Fruit fly (Drosophila melanogaster) whole organism, pupa: ENCODE results near the gene CG8042.

Experiments used
- CG10348 ChIP-seq: fragments of 200-800 bp; sonication (Bioruptor generic); IDR thresholded peaks from 2 replicates; pipeline ENCODE4 v1.3.6; 2022; ENCODE audit warnings: missing biosample characterization, missing genetic modification characterization
- CG12605 ChIP-seq: fragments of 200-800 bp; sonication (Bioruptor generic); IDR thresholded peaks from 2 replicates; pipeline ENCODE4 v1.3.6; 2022; ENCODE audit warnings: missing biosample characterization, missing genetic modification characterization
- CG13204 ChIP-seq: fragments of 200-800 bp; sonication (Bioruptor generic); optimal IDR thresholded peaks from 2 replicates; lab custom pipeline; 2018; ENCODE audit warnings: missing biosample characterization, mild to moderate bottlenecking, missing genetic modification characterization, moderate library complexity
- CG14655 ChIP-seq: fragments of 200-800 bp; sonication (Bioruptor generic); optimal IDR thresholded peaks from 3 replicates; lab custom pipeline; 2017; ENCODE audit warnings: mild to moderate bottlenecking, missing biosample characterization, missing genetic modification reagents, missing genetic modification characterization
- CG15710 ChIP-seq: fragments of 200-800 bp; sonication (Bioruptor generic); optimal IDR thresholded peaks from 2 replicates; lab custom pipeline; 2018; ENCODE audit warnings: missing biosample characterization, mild to moderate bottlenecking, missing genetic modification characterization, moderate library complexity
- CG17806 ChIP-seq: fragments of 200-800 bp; sonication (Bioruptor generic); optimal IDR thresholded peaks from 2 replicates; lab custom pipeline; 2018; ENCODE audit warnings: missing biosample characterization, mild to moderate bottlenecking, missing genetic modification characterization, moderate library complexity
- CG32121 ChIP-seq: fragments of 200-800 bp; sonication (Bioruptor generic); IDR thresholded peaks from 2 replicates; pipeline ENCODE4 v1.3.6; 2022; ENCODE audit warnings: missing biosample characterization, missing genetic modification characterization
- CG34367 ChIP-seq: fragments of 200-800 bp; sonication (Bioruptor generic); optimal IDR thresholded peaks from 2 replicates; lab custom pipeline; 2018; ENCODE audit warnings: missing biosample characterization, mild to moderate bottlenecking, missing genetic modification characterization
- CG4496 ChIP-seq: fragments of 200-800 bp; sonication (Bioruptor generic); IDR thresholded peaks from 3 replicates; pipeline ENCODE4 v1.3.6; 2022; ENCODE audit warnings: missing biosample characterization, missing genetic modification characterization
- CG8159 ChIP-seq: fragments of 200-800 bp; sonication (Bioruptor generic); optimal IDR thresholded peaks from 3 replicates; lab custom pipeline; 2018; ENCODE audit warnings: missing biosample characterization, mild to moderate bottlenecking, missing genetic modification characterization, moderate library complexity
- CG8301 ChIP-seq: fragments of 200-800 bp; sonication (Bioruptor generic); optimal IDR thresholded peaks from 2 replicates; lab custom pipeline; 2018; ENCODE audit warnings: missing biosample characterization, mild to moderate bottlenecking, missing genetic modification characterization
- CG9948 ChIP-seq: fragments of 200-800 bp; sonication (Bioruptor generic); optimal IDR thresholded peaks from 2 replicates; lab custom pipeline; 2018; ENCODE audit warnings: missing biosample characterization, mild to moderate bottlenecking, missing genetic modification characterization, moderate library complexity
- D1 ChIP-seq: fragments of 200-800 bp; sonication (Bioruptor generic); optimal IDR thresholded peaks from 2 replicates; lab custom pipeline; 2018; ENCODE audit warnings: missing biosample characterization, mild to moderate bottlenecking, missing genetic modification characterization, moderate library complexity
- EcR ChIP-seq: fragments of 200-800 bp; sonication (Bioruptor generic); optimal IDR thresholded peaks from 3 replicates; lab custom pipeline; 2019; ENCODE audit warnings: missing biosample characterization, missing genetic modification characterization, mild to moderate bottlenecking, moderate library complexity, missing genetic modification reagents
- Ets98B ChIP-seq: fragments of 200-800 bp; sonication (Bioruptor generic); IDR thresholded peaks from 2 replicates; pipeline ENCODE4 v1.3.6; 2022; ENCODE audit warnings: missing biosample characterization, missing genetic modification characterization
- Pif1A ChIP-seq: fragments of 200-800 bp; sonication (Bioruptor generic); optimal IDR thresholded peaks from 3 replicates; lab custom pipeline; 2016; ENCODE audit warnings: missing biosample characterization, missing genetic modification characterization
- Pif1B ChIP-seq: fragments of 200-800 bp; sonication (Bioruptor generic); optimal IDR thresholded peaks from 3 replicates; lab custom pipeline; 2016; ENCODE audit warnings: missing biosample characterization, missing genetic modification characterization
- Snoo ChIP-seq: fragments of 200-800 bp; sonication (Bioruptor generic); optimal IDR thresholded peaks from 3 replicates; lab custom pipeline; 2017; ENCODE audit warnings: missing biosample characterization, mild to moderate bottlenecking, missing genetic modification characterization, inconsistent platforms
- fd96Ca ChIP-seq: fragments of 200-800 bp; sonication (Bioruptor generic); IDR thresholded peaks from 3 replicates; pipeline ENCODE4 v1.3.6; 2022; ENCODE audit warnings: missing biosample characterization, missing genetic modification characterization
- gl ChIP-seq: fragments of 200-800 bp; sonication (Bioruptor generic); optimal IDR thresholded peaks from 2 replicates; lab custom pipeline; 2018; ENCODE audit warnings: missing biosample characterization, mild to moderate bottlenecking, missing genetic modification characterization
- rn ChIP-seq: fragments of 200-800 bp; sonication (Bioruptor generic); IDR thresholded peaks from 2 replicates; pipeline ENCODE4 v1.3.6; 2022; ENCODE audit warnings: missing biosample characterization, missing genetic modification characterization

Gene CG8042

DNA sequence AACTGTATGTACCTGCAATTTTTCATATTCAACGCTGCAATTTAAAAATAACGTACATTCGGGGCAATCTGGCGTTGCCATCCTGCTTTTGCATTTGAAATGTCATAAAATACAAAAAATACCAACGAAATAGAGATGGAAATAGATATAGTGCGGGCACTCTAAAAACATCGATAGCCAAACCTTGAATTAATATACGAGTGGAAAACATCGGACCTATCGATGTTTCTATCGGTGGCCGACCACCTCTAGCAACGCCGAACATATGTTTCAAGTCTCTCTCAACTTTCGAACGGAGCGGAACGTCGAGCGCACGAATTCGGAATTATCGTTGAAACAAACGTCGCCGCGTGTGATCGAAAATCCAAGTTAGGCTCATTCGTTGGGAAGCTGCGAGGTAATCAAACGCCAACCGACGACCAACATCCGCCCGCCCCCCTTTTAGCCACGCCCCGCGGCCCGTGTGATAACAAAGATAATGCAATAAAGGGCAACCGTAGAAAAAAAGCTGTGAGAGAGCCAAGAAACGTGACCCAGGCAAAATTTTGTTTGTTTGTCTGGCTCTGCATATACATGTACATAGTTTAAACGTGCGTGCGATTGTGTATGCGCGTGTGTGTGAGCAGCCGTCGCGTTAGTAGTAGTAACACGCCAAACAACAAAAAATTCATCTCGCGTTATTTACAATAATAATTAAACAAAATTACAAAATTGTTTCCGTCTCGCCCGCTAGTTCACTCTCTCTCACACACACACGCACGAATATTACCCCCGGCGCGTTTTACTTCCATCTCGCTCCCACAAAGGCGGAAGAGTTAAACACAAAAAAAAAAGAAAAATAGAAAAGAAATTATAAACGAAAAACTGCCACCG lies 4.2 kb upstream of the CG8042 start, which contains the start of gene nmo:
Gene nmo (plus strand): TSS at position 270 of the 873 bp plus-strand sequence.
- TF ChIP-seq EcR (peak; percentile 78), fd96Ca (no peak), gl (tag; lab: Kevin White, UChicago) (peak; percentile 30)

DNA sequence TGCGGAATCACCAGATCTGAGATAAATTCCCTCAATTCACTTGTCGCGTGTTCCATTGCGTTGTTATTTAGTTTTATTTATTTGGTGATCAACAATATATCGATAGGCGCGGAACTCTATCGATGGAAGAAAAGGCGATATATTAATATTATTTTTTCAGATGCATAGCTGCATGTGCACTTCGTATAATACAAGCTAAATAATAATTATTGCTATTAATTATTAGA lies 3.7 kb upstream of the CG8042 start, which contains the start of gene Pop4:
Gene Pop4 (minus strand): TSS at position 101 of the 227 bp plus-strand sequence.
- TF ChIP-seq CG12605, result no peak
- TF ChIP-seq D1 (tag; lab: Kevin White, UChicago), result no peak
- no peak for TF ChIP-seq CG13204
- no peak for TF ChIP-seq CG34367 (tag; lab: Kevin White, UChicago)
- no peak for TF ChIP-seq Ets98B (GFP tag; lab: Robert Waterston, UW)
- no peak for TF ChIP-seq CG32121 (GFP tag; lab: Robert Waterston, UW)
- TF ChIP-seq Pif1B (GFP tag; lab: Kevin White, UChicago), result no peak
- TF ChIP-seq gl (tag; lab: Kevin White, UChicago), result no peak
- TF ChIP-seq rn (GFP tag; lab: Robert Waterston, UW), result no peak
- no peak for TF ChIP-seq CG17806
- no peak for TF ChIP-seq CG8301
- no peak for TF ChIP-seq EcR
- TF ChIP-seq, all 21 proteins: peak for 0

DNA sequence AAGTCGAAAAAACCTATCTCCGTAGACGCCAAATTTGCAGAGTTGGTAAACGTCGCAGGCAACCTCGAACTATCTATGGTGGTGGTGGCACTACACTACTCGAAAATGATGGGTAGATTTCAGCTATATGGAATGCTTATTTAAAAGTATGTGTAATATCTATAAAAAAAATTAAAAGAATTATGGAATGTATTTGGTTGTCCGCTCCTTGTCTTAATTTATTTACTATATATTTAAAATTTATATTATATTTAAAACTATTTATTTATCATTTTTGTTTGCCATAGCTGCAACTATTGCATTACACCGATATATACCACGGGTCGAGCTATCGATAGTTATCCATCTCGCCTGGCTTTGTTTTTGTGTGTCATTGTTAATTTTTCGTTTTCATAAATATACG lies 1.3 kb upstream of the CG8042 start, which contains the start of the genes HP4 and CG8209:
Gene HP4 (minus strand): TSS at position 74 of the 403 bp plus-strand sequence.
Gene CG8209 (plus strand): TSS at position 326 of the 403 bp plus-strand sequence.
- TF ChIP-seq Snoo (peak; percentile 70), CG17806 (peak; percentile 70), CG10348 (GFP tag; lab: Robert Waterston, UW) (no peak), CG8159 (tag; lab: Kevin White, UChicago) (peak; percentile 77), CG34367 (tag; lab: Kevin White, UChicago) (peak; percentile 55), CG14655 (GFP tag; lab: Kevin White, UChicago) (no peak), CG12605 (no peak), CG8301 (no peak), Pif1B (GFP tag; lab: Kevin White, UChicago) (no peak), CG13204 (no peak), Ets98B (GFP tag; lab: Robert Waterston, UW) (peak; percentile 74), CG9948 (tag; lab: Kevin White, UChicago) (peak; percentile 60), D1 (tag; lab: Kevin White, UChicago) (peak; percentile 68), CG15710 (tag; lab: Kevin White, UChicago) (peak; percentile 70), CG32121 (GFP tag; lab: Robert Waterston, UW) (peak; percentile 83), fd96Ca (no peak; the same call in 1 of the 3 replicates), rn (GFP tag; lab: Robert Waterston, UW) (peak; percentile 71; the same call in 1 of the 2 replicates), CG4496 (GFP tag; lab: Robert Waterston, UW) (no peak; the same call in 1 of the 3 replicates), EcR (no peak), gl (tag; lab: Kevin White, UChicago) (no peak), Pif1A (GFP tag; lab: Kevin White, UChicago) (no peak)
- TF ChIP-seq, all 21 proteins: peak for 10

DNA sequence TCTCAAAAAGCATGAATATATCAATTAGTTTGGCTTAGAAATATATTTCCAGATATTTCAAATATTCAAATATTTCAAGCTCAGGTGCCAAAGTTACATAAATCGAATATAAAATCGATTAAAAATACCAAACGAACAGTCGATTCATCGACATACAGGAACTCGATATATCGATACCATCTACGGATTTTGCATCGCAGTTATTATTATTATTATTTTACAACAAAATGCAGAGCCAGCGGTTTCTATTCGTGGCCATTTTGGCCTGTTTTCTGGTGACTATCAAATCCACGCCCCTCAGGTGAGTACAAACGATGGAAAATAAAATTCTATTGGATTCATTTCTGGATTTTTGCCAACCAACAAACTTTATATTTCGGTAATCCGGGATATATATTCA lies 4.3 kb downstream of the CG8042 start, which contains the start of gene RNaseX25:
Gene RNaseX25 (plus strand): TSS at position 147 of the 400 bp plus-strand sequence.
- TF ChIP-seq gl (tag; lab: Kevin White, UChicago) (no peak), Pif1A (GFP tag; lab: Kevin White, UChicago) (no peak), Snoo (no peak), CG17806 (no peak)

DNA sequence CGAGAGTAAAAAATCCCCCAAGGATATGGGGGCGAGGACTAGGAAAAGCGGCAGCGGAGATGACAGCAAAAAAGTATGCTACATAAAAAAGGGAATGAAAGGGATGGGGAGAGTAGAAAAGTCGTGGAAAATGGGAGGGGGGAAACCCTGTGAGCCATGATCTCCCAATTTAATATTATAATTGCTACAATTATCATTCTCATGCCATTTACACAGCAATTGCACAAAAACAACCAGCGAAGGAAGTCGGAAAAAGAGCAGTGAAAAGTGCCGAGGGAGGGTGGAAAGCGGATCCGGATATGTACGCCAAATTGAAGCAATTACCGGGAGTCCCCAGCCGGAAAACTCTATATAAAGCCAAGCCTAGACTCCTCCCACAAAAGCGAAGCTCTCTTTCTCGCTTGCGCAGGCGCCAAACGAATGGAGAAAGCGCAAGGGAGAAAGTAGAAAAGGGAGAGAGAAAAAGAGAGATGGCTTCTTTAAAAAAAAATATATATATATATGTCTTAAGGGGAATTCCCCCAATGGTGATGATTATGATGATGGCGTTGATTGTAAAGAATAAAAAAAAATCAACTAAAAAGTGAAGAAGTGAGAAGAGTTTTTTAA lies 6.3 kb downstream of the CG8042 start:
- TF ChIP-seq CG32121 (GFP tag; lab: Robert Waterston, UW), result no peak

DNA sequence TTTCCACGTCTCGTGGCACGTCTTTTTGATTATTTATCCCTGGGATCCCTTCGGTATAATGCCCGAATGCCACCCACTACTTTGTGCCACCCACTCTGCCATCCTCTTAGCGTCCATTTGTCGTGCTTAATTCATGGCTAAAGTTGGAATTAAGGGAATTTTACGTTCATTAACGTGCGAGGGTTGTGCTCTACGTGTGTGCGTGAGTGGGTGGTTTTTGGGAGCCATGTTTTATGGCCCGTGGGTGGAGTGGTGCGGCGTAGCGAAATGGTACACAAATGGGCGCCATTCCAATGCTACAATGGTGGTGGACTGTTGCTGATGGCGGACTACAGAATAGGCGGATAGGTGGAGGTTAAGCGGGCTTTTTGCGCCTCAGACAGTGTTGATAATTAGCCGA lies 7.6 kb downstream of the CG8042 start:
- TF ChIP-seq CG15710 (tag; lab: Kevin White, UChicago), result no peak
- TF ChIP-seq Snoo, result no peak
- no peak for TF ChIP-seq CG8301
- no peak for TF ChIP-seq D1 (tag; lab: Kevin White, UChicago)
- TF ChIP-seq CG34367 (tag; lab: Kevin White, UChicago), result no peak
- no peak for TF ChIP-seq CG12605

DNA sequence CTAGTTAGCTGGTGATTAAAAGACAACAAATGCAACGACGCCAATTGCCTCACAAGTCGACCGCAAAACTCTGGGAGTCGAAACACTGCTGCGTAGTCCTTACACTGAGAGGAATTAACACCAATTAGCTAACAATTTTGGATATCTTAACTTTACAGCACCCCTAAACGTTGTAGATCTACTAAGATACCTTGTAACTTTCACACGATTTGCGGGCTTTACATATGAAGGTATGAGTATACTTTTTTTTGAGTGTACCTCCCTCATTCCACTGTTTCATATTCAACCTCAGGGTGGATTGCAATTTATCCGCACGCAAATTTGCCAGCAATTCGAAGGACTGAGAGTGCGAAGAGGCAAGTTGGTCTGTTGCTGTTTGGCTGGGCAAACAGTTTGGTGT lies 11.2 kb downstream of the CG8042 start:
- no peak for TF ChIP-seq CG32121 (GFP tag; lab: Robert Waterston, UW)
- no peak for TF ChIP-seq Pif1B (GFP tag; lab: Kevin White, UChicago)
- no peak for TF ChIP-seq fd96Ca
- no peak for TF ChIP-seq CG14655 (GFP tag; lab: Kevin White, UChicago)
- no peak for TF ChIP-seq gl (tag; lab: Kevin White, UChicago)
- TF ChIP-seq CG8159 (tag; lab: Kevin White, UChicago), result no peak
- TF ChIP-seq CG13204, result no peak
- no peak for TF ChIP-seq Ets98B (GFP tag; lab: Robert Waterston, UW)
- no peak for TF ChIP-seq CG15710 (tag; lab: Kevin White, UChicago)
- TF ChIP-seq CG12605, result no peak
- no peak for TF ChIP-seq D1 (tag; lab: Kevin White, UChicago)
- no peak for TF ChIP-seq CG8301
- TF ChIP-seq CG10348 (GFP tag; lab: Robert Waterston, UW), result no peak
- no peak for TF ChIP-seq CG9948 (tag; lab: Kevin White, UChicago)
- TF ChIP-seq CG17806, result no peak
- TF ChIP-seq Pif1A (GFP tag; lab: Kevin White, UChicago), result no peak
- TF ChIP-seq CG34367 (tag; lab: Kevin White, UChicago), result no peak
- no peak for TF ChIP-seq Snoo
- no peak for TF ChIP-seq CG4496 (GFP tag; lab: Robert Waterston, UW)
